Fruit fly (Drosophila melanogaster) whole organism, embryonic: ENCODE results near the gene cert.
A peak's percentile ranks its signal among the peaks of the same experiment; 100 is the strongest.

ENCODE experiments used
- Bdp1 ChIP-seq: fragments of 200-800 bp; sonication (Bioruptor generic); optimal IDR thresholded peaks from 3 replicates; lab custom pipeline; 2016; ENCODE audit warnings: missing biosample characterization, missing genetic modification characterization
- Blimp-1 ChIP-seq: fragments of 200-800 bp; sonication (Bioruptor generic); optimal IDR thresholded peaks from 3 replicates; lab custom pipeline; 2018; ENCODE audit warnings: missing biosample characterization, missing genetic modification characterization, mild to moderate bottlenecking, moderate library complexity, missing genetic modification reagents
- CG10147 ChIP-seq: fragments of 200-800 bp; sonication (Bioruptor generic); optimal IDR thresholded peaks from 2 replicates; lab custom pipeline; 2019; ENCODE audit warnings: missing biosample characterization, mild to moderate bottlenecking, missing genetic modification characterization, moderate library complexity
- CG10321 ChIP-seq: fragments of 200-800 bp; sonication (Bioruptor generic); IDR thresholded peaks from 2 replicates; pipeline ENCODE4 v1.3.6; 2022; ENCODE audit warnings: missing biosample characterization, missing genetic modification characterization
- CG10366 ChIP-seq: fragments of 200-800 bp; sonication (Bioruptor generic); IDR thresholded peaks from 2 replicates; pipeline ENCODE4 v1.3.6; 2022; ENCODE audit warnings: missing biosample characterization, missing genetic modification characterization
- CG10462 ChIP-seq: fragments of 200-800 bp; sonication (Bioruptor generic); optimal IDR thresholded peaks from 2 replicates; lab custom pipeline; 2016; ENCODE audit warnings: missing biosample characterization, missing genetic modification characterization
- CG15696 ChIP-seq: fragments of 200-800 bp; sonication (Bioruptor generic); optimal IDR thresholded peaks from 2 replicates; lab custom pipeline; 2019; ENCODE audit warnings: missing biosample characterization, mild to moderate bottlenecking, missing genetic modification characterization, moderate library complexity
- CG1647 ChIP-seq: fragments of 200-800 bp; sonication (Bioruptor generic); optimal IDR thresholded peaks from 3 replicates; lab custom pipeline; 2016; ENCODE audit warnings: missing biosample characterization, missing genetic modification characterization
- CG17385 ChIP-seq: fragments of 200-800 bp; sonication (Bioruptor generic); optimal IDR thresholded peaks from 3 replicates; lab custom pipeline; 2018; ENCODE audit warnings: missing biosample characterization, mild to moderate bottlenecking, missing genetic modification characterization
- CG17568 ChIP-seq: fragments of 200-800 bp; sonication (Bioruptor generic); optimal IDR thresholded peaks from 2 replicates; lab custom pipeline; 2018; ENCODE audit warnings: missing biosample characterization, mild to moderate bottlenecking, missing genetic modification characterization, moderate library complexity
- CG17802 ChIP-seq: fragments of 200-800 bp; sonication (Bioruptor generic); optimal IDR thresholded peaks from 2 replicates; lab custom pipeline; 2018; ENCODE audit warnings: missing biosample characterization, mild to moderate bottlenecking, missing genetic modification characterization, moderate library complexity
- CG17912 ChIP-seq: fragments of 200-800 bp; sonication (Bioruptor generic); optimal IDR thresholded peaks from 2 replicates; lab custom pipeline; 2018; ENCODE audit warnings: missing biosample characterization, mild to moderate bottlenecking, missing genetic modification characterization
- CG1832 ChIP-seq: fragments of 200-800 bp; sonication (Bioruptor generic); optimal IDR thresholded peaks from 2 replicates; lab custom pipeline; 2017; ENCODE audit warnings: missing biosample characterization, mild to moderate bottlenecking, missing genetic modification characterization, inconsistent platforms
- CG2116 ChIP-seq: fragments of 200-800 bp; sonication (Bioruptor generic); optimal IDR thresholded peaks from 3 replicates; lab custom pipeline; 2018; ENCODE audit warnings: missing biosample characterization, mild to moderate bottlenecking, missing genetic modification characterization
- CG2712 ChIP-seq: fragments of 200-800 bp; optimal IDR thresholded peaks from 3 replicates; lab custom pipeline; 2019; ENCODE audit warnings: missing biosample characterization, mild to moderate bottlenecking, missing genetic modification characterization, moderate library complexity
- CG2889 ChIP-seq: fragments of 200-800 bp; sonication (Bioruptor generic); IDR thresholded peaks from 3 replicates; pipeline ENCODE4 v1.3.6; 2022; ENCODE audit warnings: missing biosample characterization, missing genetic modification characterization
- CG3065 ChIP-seq: fragments of 200-800 bp; sonication (Bioruptor generic); optimal IDR thresholded peaks from 2 replicates; lab custom pipeline; 2016; ENCODE audit warnings: missing biosample characterization, missing genetic modification characterization
- CG31441 ChIP-seq: fragments of 200-800 bp; sonication (Bioruptor generic); IDR thresholded peaks from 2 replicates; pipeline ENCODE4 v1.3.6; 2022; ENCODE audit warnings: missing biosample characterization, missing genetic modification characterization
- CG33557 ChIP-seq: fragments of 200-800 bp; sonication (Bioruptor generic); optimal IDR thresholded peaks from 2 replicates; lab custom pipeline; 2019; ENCODE audit warnings: missing biosample characterization, mild to moderate bottlenecking, missing genetic modification characterization, moderate library complexity
- CG3838 ChIP-seq: fragments of 200-800 bp; sonication (Bioruptor generic); optimal IDR thresholded peaks from 3 replicates; lab custom pipeline; 2016; ENCODE audit warnings: missing biosample characterization, missing genetic modification characterization
- CG3995 ChIP-seq: fragments of 200-800 bp; sonication (Bioruptor generic); optimal IDR thresholded peaks from 3 replicates; lab custom pipeline; 2016; ENCODE audit warnings: missing biosample characterization, missing genetic modification characterization
- CG4707 ChIP-seq: fragments of 200-800 bp; sonication (Bioruptor generic); optimal IDR thresholded peaks from 2 replicates; lab custom pipeline; 2018; ENCODE audit warnings: missing biosample characterization, mild to moderate bottlenecking, missing genetic modification characterization, moderate library complexity
- CG4854 ChIP-seq: fragments of 200-800 bp; sonication (Bioruptor generic); optimal IDR thresholded peaks from 2 replicates; lab custom pipeline; 2016; ENCODE audit warnings: missing biosample characterization, missing genetic modification characterization, inconsistent platforms
- CG6254 ChIP-seq: fragments of 200-800 bp; sonication (Bioruptor generic); optimal IDR thresholded peaks from 3 replicates; lab custom pipeline; 2017; ENCODE audit warnings: mild to moderate bottlenecking, missing biosample characterization, missing genetic modification reagents, missing genetic modification characterization
- CG6813 ChIP-seq: fragments of 200-800 bp; sonication (Bioruptor generic); optimal IDR thresholded peaks from 2 replicates; lab custom pipeline; 2017; ENCODE audit warnings: missing biosample characterization, missing genetic modification characterization, mild to moderate bottlenecking, moderate library complexity, missing genetic modification reagents
- CG8290 ChIP-seq, 3 experiments: fragments of 200-800 bp; sonication (Bioruptor generic); optimal IDR thresholded peaks; 2 replicates each; lab custom pipeline; 2016 to 2019; ENCODE audit warnings: missing biosample characterization in 3 of 3, missing genetic modification characterization in 3 of 3, mild to moderate bottlenecking in 2 of 3, moderate library complexity in 1 of 3
- CG9797 ChIP-seq: fragments of 200-800 bp; sonication (Bioruptor generic); optimal IDR thresholded peaks from 3 replicates; lab custom pipeline; 2018; ENCODE audit warnings: missing biosample characterization, mild to moderate bottlenecking, missing genetic modification characterization
- D ChIP-seq, 2 experiments: fragments of 200-800 bp in 1 of 2; fragments of >200 bp in 1 of 2; sonication (Bioruptor generic) in 1 of 2; optimal IDR thresholded peaks; 2 replicates in 1 of 2; 3 replicates in 1 of 2; lab custom pipeline; 2017; ENCODE audit warnings: mild to moderate bottlenecking in 1 of 2, missing biosample characterization in 1 of 2, missing genetic modification characterization in 1 of 2, missing genetic modification reagents in 1 of 2
- D19B ChIP-seq: fragments of 200-800 bp; sonication (Bioruptor generic); optimal IDR thresholded peaks from 2 replicates; lab custom pipeline; 2017; ENCODE audit warnings: missing biosample characterization, mild to moderate bottlenecking, missing genetic modification characterization
- Elba2 ChIP-seq: fragments of 200-800 bp; sonication (Bioruptor generic); optimal IDR thresholded peaks from 3 replicates; lab custom pipeline; 2016; ENCODE audit warnings: missing biosample characterization, missing genetic modification characterization
- Mrtf ChIP-seq: fragments of 200-800 bp; sonication (Bioruptor generic); IDR thresholded peaks from 3 replicates; pipeline ENCODE4 v1.3.6; 2022; ENCODE audit warnings: missing biosample characterization, missing genetic modification characterization
- Nf-YC ChIP-seq: fragments of 200-800 bp; optimal IDR thresholded peaks from 3 replicates; lab custom pipeline; 2019; ENCODE audit warnings: missing biosample characterization, mild to moderate bottlenecking, missing genetic modification characterization, moderate library complexity
- ash1 ChIP-seq: fragments of 200-800 bp; sonication (Bioruptor generic); optimal IDR thresholded peaks from 2 replicates; lab custom pipeline; 2018; ENCODE audit warnings: missing biosample characterization, mild to moderate bottlenecking, missing genetic modification characterization
- chif ChIP-seq, 2 experiments: fragments of 200-800 bp; sonication (Bioruptor generic); optimal IDR thresholded peaks; 3 replicates each; lab custom pipeline; 2016; ENCODE audit warnings: missing biosample characterization in 2 of 2, missing genetic modification characterization in 2 of 2
- ci ChIP-seq: fragments of 200-800 bp; sonication (Bioruptor generic); IDR thresholded peaks from 3 replicates; pipeline ENCODE4 v1.3.6; 2022; ENCODE audit warnings: missing biosample characterization, missing genetic modification characterization
- cwo ChIP-seq: fragments of 200-800 bp; sonication (Bioruptor generic); optimal IDR thresholded peaks from 3 replicates; lab custom pipeline; 2017; ENCODE audit warnings: missing biosample characterization, missing genetic modification characterization, mild to moderate bottlenecking, moderate library complexity, missing genetic modification reagents
- dimm ChIP-seq: fragments of 200-800 bp; sonication (Bioruptor generic); IDR thresholded peaks from 2 replicates; pipeline ENCODE4 v1.3.6; 2022; ENCODE audit warnings: missing biosample characterization, missing genetic modification characterization
- emc ChIP-seq: fragments of 200-800 bp; sonication (Bioruptor generic); optimal IDR thresholded peaks from 2 replicates; lab custom pipeline; 2016; ENCODE audit warnings: missing biosample characterization, missing genetic modification characterization
- eyg ChIP-seq: fragments of 200-800 bp; sonication (Bioruptor generic); optimal IDR thresholded peaks from 3 replicates; lab custom pipeline; 2016; ENCODE audit warnings: missing biosample characterization, missing genetic modification characterization
- fru ChIP-seq: fragments of >200 bp; optimal IDR thresholded peaks from 2 replicates; lab custom pipeline; 2017
- gce ChIP-seq: fragments of 200-800 bp; sonication (Bioruptor generic); IDR thresholded peaks from 3 replicates; pipeline ENCODE4 v1.3.6; 2022; ENCODE audit warnings: missing biosample characterization, missing genetic modification characterization
- gem ChIP-seq: fragments of 200-800 bp; sonication (Bioruptor generic); optimal IDR thresholded peaks from 2 replicates; lab custom pipeline; 2019; ENCODE audit warnings: missing biosample characterization, mild to moderate bottlenecking, missing genetic modification characterization, moderate library complexity
- phol ChIP-seq: fragments of 200-800 bp; sonication (Bioruptor generic); optimal IDR thresholded peaks from 3 replicates; lab custom pipeline; 2018; ENCODE audit warnings: missing biosample characterization, mild to moderate bottlenecking, missing genetic modification characterization, moderate library complexity
- pita ChIP-seq: fragments of 200-800 bp; sonication (Bioruptor generic); optimal IDR thresholded peaks from 2 replicates; lab custom pipeline; 2017; ENCODE audit warnings: missing biosample characterization, mild to moderate bottlenecking, missing genetic modification characterization
- pros ChIP-seq: fragments of 200-800 bp; sonication (Bioruptor generic); optimal IDR thresholded peaks from 3 replicates; lab custom pipeline; 2019; ENCODE audit warnings: missing biosample characterization, mild to moderate bottlenecking, missing genetic modification characterization, moderate library complexity
- seq ChIP-seq: fragments of 200-800 bp; sonication (Bioruptor generic); IDR thresholded peaks from 2 replicates; pipeline ENCODE4 v1.3.6; 2022; ENCODE audit warnings: missing biosample characterization, missing genetic modification characterization
- sr ChIP-seq: fragments of 200-800 bp; sonication (Bioruptor generic); IDR thresholded peaks from 3 replicates; pipeline ENCODE4 v1.3.6; 2022; ENCODE audit warnings: missing biosample characterization, missing genetic modification characterization
- toy ChIP-seq: fragments of 200-800 bp; sonication (Bioruptor generic); IDR thresholded peaks from 2 replicates; pipeline ENCODE4 v1.3.6; 2022; ENCODE audit warnings: missing biosample characterization, missing genetic modification characterization
- unc-4 ChIP-seq: fragments of 200-800 bp; sonication (Bioruptor generic); IDR thresholded peaks from 2 replicates; pipeline ENCODE4 v1.3.6; 2022; ENCODE audit warnings: missing biosample characterization, missing genetic modification characterization; ENCODE audit not compliant: partially characterized antibody
- wek ChIP-seq: fragments of 200-800 bp; sonication (Bioruptor generic); optimal IDR thresholded peaks from 3 replicates; lab custom pipeline; 2018; ENCODE audit warnings: missing biosample characterization, mild to moderate bottlenecking, missing genetic modification characterization, moderate library complexity
- zfh2 ChIP-seq: fragments of 200-800 bp; sonication (Bioruptor generic); optimal IDR thresholded peaks from 2 replicates; lab custom pipeline; 2016; ENCODE audit warnings: missing biosample characterization, missing genetic modification characterization

Gene cert

DNA sequence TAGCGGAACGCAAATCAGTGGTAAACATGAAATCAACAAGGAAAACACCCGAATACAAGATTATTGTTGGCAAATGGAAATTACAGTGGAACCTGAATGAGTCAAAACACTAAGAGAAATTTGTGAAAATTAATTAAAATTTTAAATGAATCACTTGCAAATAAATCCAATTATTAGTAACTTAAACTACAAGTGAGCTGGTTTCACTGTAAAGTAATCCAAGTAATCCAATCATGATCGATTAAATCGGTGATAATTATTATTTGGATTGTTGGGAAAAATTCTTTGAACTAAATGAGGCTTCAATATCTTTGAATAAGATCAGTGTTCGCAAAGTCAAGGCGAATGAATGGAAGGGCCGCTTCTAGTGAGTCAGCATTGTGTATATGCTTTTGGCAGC, 1.3 kb downstream of the cert start (continued):
- TF ChIP-seq pros (GFP tag; lab: Kevin White, UChicago) = no peak
- no peak for TF ChIP-seq chif (GFP tag; optimal IDR thresholded peaks at IDR 0.05; lab: Kevin White, UChicago)
- TF ChIP-seq CG8290 (GFP tag; optimal IDR thresholded peaks at IDR 0.05; lab: Kevin White, UChicago) = no peak
- no peak for TF ChIP-seq CG8290 (tag; optimal IDR thresholded peaks at IDR 0.05; lab: Kevin White, UChicago)
- TF ChIP-seq pita (GFP tag; lab: Kevin White, UChicago) = no peak
- no peak for TF ChIP-seq unc-4
- TF ChIP-seq CG2712 (tag; lab: Kevin White, UChicago) = peak; percentile 10
- no peak for TF ChIP-seq CG3838 (GFP tag; lab: Kevin White, UChicago)
- TF ChIP-seq toy = no peak
- no peak for TF ChIP-seq eyg
- no peak for TF ChIP-seq CG1647 (GFP tag; lab: Kevin White, UChicago)
- TF ChIP-seq CG33557 (GFP tag; lab: Kevin White, UChicago) = no peak
- TF ChIP-seq CG4854 (GFP tag; lab: Kevin White, UChicago) = no peak
- TF ChIP-seq fru (lab: Kevin White, UChicago) = no peak
- no peak for TF ChIP-seq emc (GFP tag; lab: Kevin White, UChicago)
- TF ChIP-seq D19B (GFP tag; lab: Kevin White, UChicago) = no peak
- no peak for TF ChIP-seq CG9797 (GFP tag; lab: Kevin White, UChicago)
- no peak for TF ChIP-seq CG10147
- no peak for TF ChIP-seq CG6813 (GFP tag; lab: Kevin White, UChicago)
- TF ChIP-seq cwo = no peak
- TF ChIP-seq phol (tag; lab: Kevin White, UChicago) = peak; percentile 2
- TF ChIP-seq CG4707 (GFP tag; lab: Kevin White, UChicago) = no peak
- no peak for TF ChIP-seq CG17802
- no peak for TF ChIP-seq D (optimal IDR thresholded peaks at IDR 0.05; lab: Kevin White, UChicago)
- no peak for TF ChIP-seq D (GFP tag; optimal IDR thresholded peaks at IDR 0.05; lab: Kevin White, UChicago)
- TF ChIP-seq CG10321 = no peak
- no peak for TF ChIP-seq Nf-YC
- TF ChIP-seq gce (GFP tag; lab: Robert Waterston, UW) = no peak
- TF ChIP-seq CG31441 (GFP tag; lab: Robert Waterston, UW) = 0 out of 2 replicates have a peak, but pooled peaks have one; percentile 14
- no peak for TF ChIP-seq wek
- TF ChIP-seq zfh2 = no peak
- no peak for TF ChIP-seq CG10462 (GFP tag; lab: Kevin White, UChicago)
- TF ChIP-seq CG6254 = no peak
- no peak for TF ChIP-seq CG17568
- TF ChIP-seq ash1 (GFP tag; lab: Kevin White, UChicago) = no peak
- no peak for TF ChIP-seq Bdp1 (GFP tag; lab: Kevin White, UChicago)
- TF ChIP-seq CG2116 (GFP tag; lab: Kevin White, UChicago) = no peak
- peak; percentile 27; the same call in 1 of the 2 replicates for TF ChIP-seq CG10366 (GFP tag; lab: Robert Waterston, UW)
- TF ChIP-seq CG1832 (GFP tag; lab: Kevin White, UChicago) = no peak
- no peak for TF ChIP-seq Blimp-1 (GFP tag; lab: Kevin White, UChicago)
- no peak for TF ChIP-seq CG17912 (GFP tag; lab: Kevin White, UChicago)
- no peak for TF ChIP-seq dimm (GFP tag; lab: Robert Waterston, UW)
- TF ChIP-seq CG3065 (GFP tag; lab: Kevin White, UChicago) = no peak
- no peak for TF ChIP-seq Mrtf
- no peak for TF ChIP-seq CG3995
- no peak for TF ChIP-seq ci (GFP tag; lab: Robert Waterston, UW)
- no peak for TF ChIP-seq seq (GFP tag; lab: Robert Waterston, UW)
- no peak for TF ChIP-seq Elba2 (GFP tag; lab: Kevin White, UChicago)
- no peak for TF ChIP-seq CG15696 (tag; lab: Kevin White, UChicago)
- TF ChIP-seq gem (tag; lab: Kevin White, UChicago) = peak; percentile 56
- no peak for TF ChIP-seq CG2889 (GFP tag; lab: Robert Waterston, UW)
- TF ChIP-seq CG17385 (GFP tag; lab: Kevin White, UChicago) = no peak
- TF ChIP-seq sr (GFP tag; lab: Robert Waterston, UW) = no peak
